Fruit fly (Drosophila melanogaster) whole organism: Measurements from ENCODE around the gene eater.

ENCODE experiments used
- CG8478 ChIP-seq: fragments of >200 bp; optimal IDR thresholded peaks from 2 replicates; lab custom pipeline; 2018; ENCODE audit warnings: inconsistent platforms
- Dll ChIP-seq: fragments of >200 bp; optimal IDR thresholded peaks from 2 replicates; lab custom pipeline; 2017
- EcR ChIP-seq, 2 experiments: fragments of >200 bp; optimal IDR thresholded peaks; 2 replicates each; lab custom pipeline; 2017; ENCODE audit warnings: missing biosample characterization in 2 of 2, missing genetic modification characterization in 2 of 2, missing genetic modification reagents in 2 of 2

DNA sequence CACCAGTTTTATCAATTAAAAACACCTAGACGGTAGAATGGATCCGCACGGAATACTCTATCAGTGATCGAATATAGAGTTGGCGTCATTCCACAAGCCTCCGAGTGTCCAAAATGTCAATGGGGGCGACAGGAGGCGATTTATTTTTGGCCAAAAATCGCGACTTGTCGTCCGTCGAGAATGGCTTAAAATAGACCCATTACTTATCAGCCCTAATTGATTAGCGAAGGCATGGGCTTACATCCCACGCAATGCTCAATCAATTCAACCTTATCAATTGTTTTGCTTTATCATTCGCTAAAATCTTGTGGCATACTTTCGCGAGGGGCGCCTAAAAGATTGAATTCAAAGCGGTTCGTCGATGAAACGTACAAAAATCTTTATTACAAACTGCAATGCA is 8.6 kb upstream of the eater start:
- TF ChIP-seq Dll (no peak), EcR (GFP tag; optimal IDR thresholded peaks at IDR 0.05; lab: Kevin White, UChicago) (no peak), CG8478 (lab: Kevin White, UChicago) (no peak)
